Fruit fly (Drosophila melanogaster): ENCODE measurements around the gene CG5973.

CG5973 gene

dm6 chr2L:7422429-7423283, 14.6 kb upstream of the CG5973 start:
- TF ChIP-seq pan (optimal IDR thresholded peaks at IDR 0.05) (no peak), usp (GFP tag; optimal IDR thresholded peaks at IDR 0.05) (no peak), sv (GFP tag; optimal IDR thresholded peaks at IDR 0.05) (no peak), Sp1 (GFP tag; optimal IDR thresholded peaks at IDR 0.05) (peak; percentile 74), tai (GFP tag; optimal IDR thresholded peaks at IDR 0.05) (peak; percentile 78), brk (GFP tag; optimal IDR thresholded peaks at IDR 0.05) (no peak), Dif (GFP tag; optimal IDR thresholded peaks at IDR 0.05; ENCODE audit: partially characterized antibody) (peak; percentile 92), Dfd (GFP tag; optimal IDR thresholded peaks at IDR 0.05) (no peak), psq (GFP tag; optimal IDR thresholded peaks at IDR 0.05) (peak; percentile 84), OdsH (GFP tag; optimal IDR thresholded peaks at IDR 0.05) (peak; percentile 60), dmrt93B (GFP tag; optimal IDR thresholded peaks at IDR 0.05) (peak; percentile 55), ey (GFP tag; optimal IDR thresholded peaks at IDR 0.05) (peak; percentile 69), jim (GFP tag; optimal IDR thresholded peaks at IDR 0.05) (peak; percentile 75), HLH106 (tag; optimal IDR thresholded peaks at IDR 0.05) (peak; percentile 64), dsf (GFP tag; optimal IDR thresholded peaks at IDR 0.05; ENCODE audit: borderline replicate concordance) (no peak), CrebA (GFP tag; optimal IDR thresholded peaks at IDR 0.05; ENCODE audit: borderline replicate concordance) (no peak), N (GFP tag; optimal IDR thresholded peaks at IDR 0.05) (peak; percentile 23), rgr (GFP tag; optimal IDR thresholded peaks at IDR 0.05) (peak; percentile 66), CG32264 (GFP tag; optimal IDR thresholded peaks at IDR 0.05) (no peak), Hr83 (GFP tag; optimal IDR thresholded peaks at IDR 0.05; ENCODE audit: poor library complexity, severe bottlenecking) (peak; percentile 98), dl (GFP tag; optimal IDR thresholded peaks at IDR 0.05; ENCODE audit: insufficient read depth in 1 of 2, partially characterized antibody in 2 of 2) (peak; percentile 69 to 73), Rel (GFP tag; optimal IDR thresholded peaks at IDR 0.05) (no peak), Rel (tag; optimal IDR thresholded peaks at IDR 0.05) (peak; percentile 75), Myc (optimal IDR thresholded peaks at IDR 0.05) (no peak), Vsx2 (GFP tag; optimal IDR thresholded peaks at IDR 0.05; ENCODE audit: partially characterized antibody) (peak; percentile 52), woc (GFP tag; optimal IDR thresholded peaks at IDR 0.05) (peak; percentile 77), br (GFP tag; optimal IDR thresholded peaks at IDR 0.05) (no peak), Hr78 (GFP tag; optimal IDR thresholded peaks at IDR 0.05) (no peak), GATAd (GFP tag; optimal IDR thresholded peaks at IDR 0.05) (no peak), sage (GFP tag; optimal IDR thresholded peaks at IDR 0.05) (no peak), h (GFP tag; optimal IDR thresholded peaks at IDR 0.05) (peak; percentile 41), fru (GFP tag; optimal IDR thresholded peaks at IDR 0.05) (peak; percentile 64), Abd-B (GFP tag; optimal IDR thresholded peaks at IDR 0.05) (no peak), Jra (GFP tag; optimal IDR thresholded peaks at IDR 0.05) (peak; percentile 94), foxo (GFP tag; optimal IDR thresholded peaks at IDR 0.05) (peak in 1 of 2 experiments; percentile 74), CG9705 (GFP tag; optimal IDR thresholded peaks at IDR 0.05) (peak; percentile 11), Hnf4 (GFP tag; optimal IDR thresholded peaks at IDR 0.05) (peak; percentile 66), Mio (GFP tag; optimal IDR thresholded peaks at IDR 0.05) (no peak), lola (GFP tag; optimal IDR thresholded peaks at IDR 0.05) (no peak)

- TF ChIP-seq Hr83 (GFP tag; optimal IDR thresholded peaks at IDR 0.05; ENCODE audit: poor library complexity, severe bottlenecking) (peak; percentile 85), Hr78 (GFP tag; optimal IDR thresholded peaks at IDR 0.05) (no peak), woc (GFP tag; optimal IDR thresholded peaks at IDR 0.05) (peak; percentile 93), sage (GFP tag; optimal IDR thresholded peaks at IDR 0.05) (peak; percentile 60), tai (GFP tag; optimal IDR thresholded peaks at IDR 0.05) (peak; percentile 65), fru (GFP tag; optimal IDR thresholded peaks at IDR 0.05) (peak; percentile 77), dl (GFP tag; optimal IDR thresholded peaks at IDR 0.05; ENCODE audit: insufficient read depth in 1 of 2, partially characterized antibody in 2 of 2) (peak in 1 of 2 experiments; percentile 67), Dfd (GFP tag; optimal IDR thresholded peaks at IDR 0.05) (peak; percentile 49), foxo (GFP tag; optimal IDR thresholded peaks at IDR 0.05) (peak in 1 of 2 experiments; percentile 88), CrebA (GFP tag; optimal IDR thresholded peaks at IDR 0.05; ENCODE audit: borderline replicate concordance) (peak; percentile 64), dmrt93B (GFP tag; optimal IDR thresholded peaks at IDR 0.05) (peak; percentile 42), ey (GFP tag; optimal IDR thresholded peaks at IDR 0.05) (peak; percentile 77), Vsx2 (GFP tag; optimal IDR thresholded peaks at IDR 0.05; ENCODE audit: partially characterized antibody) (no peak), h (GFP tag; optimal IDR thresholded peaks at IDR 0.05) (peak; percentile 89), Myc (optimal IDR thresholded peaks at IDR 0.05) (peak; percentile 33), sv (GFP tag; optimal IDR thresholded peaks at IDR 0.05) (no peak), Dif (GFP tag; optimal IDR thresholded peaks at IDR 0.05; ENCODE audit: partially characterized antibody) (peak; percentile 76), Rel (GFP tag; optimal IDR thresholded peaks at IDR 0.05) (no peak), Rel (tag; optimal IDR thresholded peaks at IDR 0.05) (peak; percentile 77), Jra (GFP tag; optimal IDR thresholded peaks at IDR 0.05) (peak; percentile 77), N (GFP tag; optimal IDR thresholded peaks at IDR 0.05) (no peak), CG9705 (GFP tag; optimal IDR thresholded peaks at IDR 0.05) (peak; percentile 76), Hnf4 (GFP tag; optimal IDR thresholded peaks at IDR 0.05) (peak; percentile 79), pan (optimal IDR thresholded peaks at IDR 0.05) (no peak), usp (GFP tag; optimal IDR thresholded peaks at IDR 0.05) (no peak), dsf (GFP tag; optimal IDR thresholded peaks at IDR 0.05; ENCODE audit: borderline replicate concordance) (no peak), OdsH (GFP tag; optimal IDR thresholded peaks at IDR 0.05) (peak; percentile 83), brk (GFP tag; optimal IDR thresholded peaks at IDR 0.05) (peak; percentile 92), CG32264 (GFP tag; optimal IDR thresholded peaks at IDR 0.05) (no peak), lola (GFP tag; optimal IDR thresholded peaks at IDR 0.05) (no peak), rgr (GFP tag; optimal IDR thresholded peaks at IDR 0.05) (peak; percentile 77), psq (GFP tag; optimal IDR thresholded peaks at IDR 0.05) (peak; percentile 65), HLH106 (tag; optimal IDR thresholded peaks at IDR 0.05) (peak; percentile 89), Sp1 (GFP tag; optimal IDR thresholded peaks at IDR 0.05) (peak; percentile 81), br (GFP tag; optimal IDR thresholded peaks at IDR 0.05) (peak; percentile 86), jim (GFP tag; optimal IDR thresholded peaks at IDR 0.05) (peak; percentile 92)
These were observed 13.9 kb upstream of the CG5973 start for dm6 chr2L:7423333-7423895.
